Worm (Caenorhabditis elegans) whole organism, L4 larva: ENCODE data around the gene tiar-2.

Source experiments
- F26F4.8 ChIP-seq: fragments of 200-800 bp; sonication (Bioruptor generic); conservative IDR thresholded peaks from 2 replicates; pipeline ENCODE4 v1.3.6; 2022; ENCODE audit warnings: missing genetic modification characterization, missing compliant biosample characterization
- F37D6.2 ChIP-seq: sonication (generic microtip); optimal IDR thresholded peaks from 2 replicates; lab custom pipeline; 2016; ENCODE audit warnings: mild to moderate bottlenecking, missing genetic modification characterization, missing compliant biosample characterization
- T20F7.1 ChIP-seq: fragments of 200-800 bp; sonication (Bioruptor generic); optimal IDR thresholded peaks from 2 replicates; lab custom pipeline; 2018; ENCODE audit warnings: mild to moderate bottlenecking, missing genetic modification characterization, missing compliant biosample characterization
- T26A8.4 ChIP-seq: fragments of 200-800 bp; sonication (Bioruptor generic); IDR thresholded peaks from 2 replicates; pipeline ENCODE4 v1.3.6; 2022; ENCODE audit warnings: missing genetic modification characterization, missing compliant biosample characterization
- Y48G9A.11 ChIP-seq: fragments of 200-800 bp; sonication (Bioruptor generic); IDR thresholded peaks from 2 replicates; pipeline ENCODE4 v1.3.6; 2022; ENCODE audit warnings: missing genetic modification reagents, missing genetic modification characterization, missing compliant biosample characterization
- ZK337.2 ChIP-seq: fragments of 200-800 bp; sonication (Bioruptor generic); IDR thresholded peaks from 2 replicates; pipeline ENCODE4 v1.3.6; 2022; ENCODE audit warnings: missing genetic modification reagents, missing genetic modification characterization, missing compliant biosample characterization
- ZK546.5 ChIP-seq, 2 experiments: sonication (generic microtip); optimal IDR thresholded peaks; 2 replicates each; lab custom pipeline; 2017; ENCODE audit warnings: missing biosample characterization in 2 of 2, missing genetic modification characterization in 2 of 2
- aha-1 ChIP-seq: fragments of 150-350 bp; peaks from one replicate; lab custom pipeline; 2014; ENCODE audit warnings: missing biosample characterization, missing genetic modification characterization
- ceh-20 ChIP-seq: fragments of 200-800 bp; sonication (Bioruptor generic); IDR thresholded peaks from 2 replicates; pipeline ENCODE4 v1.3.6; 2022; ENCODE audit warnings: missing genetic modification reagents, missing genetic modification characterization, missing compliant biosample characterization
- ceh-28 ChIP-seq: fragments of 150-350 bp; optimal IDR thresholded peaks from 2 replicates; lab custom pipeline; 2014; ENCODE audit warnings: missing biosample characterization, missing genetic modification reagents, missing genetic modification characterization
- ceh-32 ChIP-seq: sonication (generic microtip); optimal IDR thresholded peaks from 2 replicates; lab custom pipeline; 2016; ENCODE audit warnings: mild to moderate bottlenecking, missing genetic modification characterization, missing compliant biosample characterization; ENCODE audit not compliant: poor library complexity
- daf-16 ChIP-seq, 3 experiments: sonication (generic microtip); optimal IDR thresholded peaks; 2 replicates each; lab custom pipeline; 2016 to 2017; ENCODE audit warnings: missing genetic modification characterization in 3 of 3, missing genetic modification reagents in 3 of 3, mild to moderate bottlenecking in 2 of 3, missing compliant biosample characterization in 2 of 3, missing biosample characterization in 1 of 3, moderate library complexity in 1 of 3
- daf-19 ChIP-seq: fragments of 200-800 bp; sonication (Bioruptor generic); conservative IDR thresholded peaks from 2 replicates; pipeline ENCODE4 v1.3.6; 2022; ENCODE audit warnings: missing genetic modification characterization, missing compliant biosample characterization
- daf-8 ChIP-seq: fragments of 200-800 bp; sonication (Bioruptor generic); IDR thresholded peaks from 2 replicates; pipeline ENCODE4 v1.3.6; 2022; ENCODE audit warnings: missing genetic modification characterization, missing compliant biosample characterization
- dmd-6 ChIP-seq: fragments of 200-800 bp; sonication (Bioruptor generic); IDR thresholded peaks from 2 replicates; pipeline ENCODE4 v1.3.6; 2022; ENCODE audit warnings: missing genetic modification reagents, missing genetic modification characterization, missing compliant biosample characterization
- dmd-9 ChIP-seq: fragments of 200-800 bp; sonication (Bioruptor generic); IDR thresholded peaks from 2 replicates; pipeline ENCODE4 v1.3.6; 2022; ENCODE audit warnings: missing genetic modification reagents, missing genetic modification characterization, missing compliant biosample characterization
- dve-1 ChIP-seq: sonication (generic microtip); optimal IDR thresholded peaks from 2 replicates; lab custom pipeline; 2017; ENCODE audit warnings: antibody characterized with exemption, mild to moderate bottlenecking, missing genetic modification characterization, missing compliant biosample characterization; ENCODE audit not compliant: insufficient read depth
- gei-8 ChIP-seq: fragments of 200-800 bp; sonication (Bioruptor generic); optimal IDR thresholded peaks from 2 replicates; lab custom pipeline; 2018; ENCODE audit warnings: mild to moderate bottlenecking, missing genetic modification characterization, missing compliant biosample characterization
- hif-1 ChIP-seq, 2 experiments: sonication (generic microtip); optimal IDR thresholded peaks; 2 replicates each; lab custom pipeline; 2016 to 2017; ENCODE audit warnings: missing compliant biosample characterization in 2 of 2, missing genetic modification characterization in 2 of 2, missing genetic modification reagents in 2 of 2, missing genotype in 2 of 2, mild to moderate bottlenecking in 1 of 2
- hlh-11 ChIP-seq: fragments of 200-800 bp; sonication (Bioruptor generic); optimal IDR thresholded peaks from 2 replicates; lab custom pipeline; 2018; ENCODE audit warnings: mild to moderate bottlenecking, missing genetic modification characterization, missing compliant biosample characterization
- hlh-30 ChIP-seq: sonication (generic microtip); optimal IDR thresholded peaks from 2 replicates; lab custom pipeline; 2017; ENCODE audit warnings: antibody characterized with exemption, mild to moderate bottlenecking, missing genetic modification characterization, missing compliant biosample characterization; ENCODE audit not compliant: insufficient read depth
- jun-1 ChIP-seq: fragments of 150-350 bp; optimal IDR thresholded peaks from 2 replicates; lab custom pipeline; 2014; ENCODE audit warnings: missing biosample characterization, missing genetic modification reagents, missing genetic modification characterization
- lin-29 ChIP-seq: fragments of 200-800 bp; sonication (Bioruptor generic); IDR thresholded peaks from 2 replicates; pipeline ENCODE4 v1.3.6; 2022; ENCODE audit warnings: missing genetic modification reagents, missing genetic modification characterization, missing compliant biosample characterization
- lin-39 ChIP-seq: fragments of 150-350 bp; optimal IDR thresholded peaks from 2 replicates; lab custom pipeline; 2014; ENCODE audit warnings: missing biosample characterization, missing genetic modification reagents, missing genetic modification characterization
- madf-5 ChIP-seq, 2 experiments: fragments of 200-800 bp; sonication (Bioruptor generic); IDR thresholded peaks; 2 replicates each; pipeline ENCODE4 v1.3.6; 2022; ENCODE audit warnings: missing compliant biosample characterization in 2 of 2, missing genetic modification characterization in 2 of 2
- madf-9 ChIP-seq: fragments of 200-800 bp; sonication (Bioruptor generic); conservative IDR thresholded peaks from 2 replicates; pipeline ENCODE4 v1.3.6; 2022; ENCODE audit warnings: missing genetic modification reagents, missing genetic modification characterization, missing compliant biosample characterization
- mdl-1 ChIP-seq, 2 experiments: fragments of 150-350 bp in 1 of 2; sonication (generic microtip) in 1 of 2; optimal IDR thresholded peaks; 2 replicates each; lab custom pipeline; 2014 to 2017; ENCODE audit warnings: missing biosample characterization in 2 of 2, missing genetic modification characterization in 2 of 2
- mdt-29 ChIP-seq: fragments of 200-800 bp; sonication (Bioruptor generic); IDR thresholded peaks from 2 replicates; pipeline ENCODE4 v1.3.6; 2022; ENCODE audit warnings: missing genetic modification reagents, missing genetic modification characterization, missing compliant biosample characterization
- mep-1 ChIP-seq: fragments of 150-350 bp; sonication (generic microtip); optimal IDR thresholded peaks from 3 replicates; lab custom pipeline; 2014; ENCODE audit warnings: missing biosample characterization, missing genetic modification characterization
- nhr-10 ChIP-seq: fragments of 150-350 bp; optimal IDR thresholded peaks from 2 replicates; lab custom pipeline; 2014; ENCODE audit warnings: missing biosample characterization, missing genetic modification characterization
- nhr-102 ChIP-seq: sonication (generic microtip); optimal IDR thresholded peaks from 2 replicates; lab custom pipeline; 2016; ENCODE audit warnings: mild to moderate bottlenecking, missing genetic modification characterization, moderate library complexity, missing compliant biosample characterization
- nhr-237 ChIP-seq: sonication (generic microtip); optimal IDR thresholded peaks from 2 replicates; lab custom pipeline; 2017; ENCODE audit warnings: missing biosample characterization, missing genetic modification characterization
- nhr-41 ChIP-seq: fragments of 200-800 bp; sonication (Bioruptor generic); IDR thresholded peaks from 2 replicates; pipeline ENCODE4 v1.3.6; 2022; ENCODE audit warnings: missing genetic modification reagents, missing genetic modification characterization, missing compliant biosample characterization
- nhr-48 ChIP-seq: sonication (generic microtip); optimal IDR thresholded peaks from 2 replicates; lab custom pipeline; 2016; ENCODE audit warnings: mild to moderate bottlenecking, missing genetic modification characterization, missing compliant biosample characterization
- nhr-6 ChIP-seq: fragments of 150-350 bp; optimal IDR thresholded peaks from 2 replicates; lab custom pipeline; 2014; ENCODE audit warnings: missing biosample characterization, missing genetic modification characterization
- nhr-76 ChIP-seq: fragments of 150-350 bp; optimal IDR thresholded peaks from 2 replicates; lab custom pipeline; 2014; ENCODE audit warnings: missing biosample characterization, missing genetic modification characterization
- pha-4 ChIP-seq, 2 experiments: fragments of 150-350 bp in 1 of 2; fragments of 200-800 bp in 1 of 2; sonication (Bioruptor generic) in 1 of 2; IDR thresholded peaks in 1 of 2; optimal IDR thresholded peaks in 1 of 2; 2 replicates each; pipeline versions ENCODE4 v1.3.6 to Lab custom; 2014 to 2022; ENCODE audit warnings: missing genetic modification characterization in 2 of 2, missing genetic modification reagents in 2 of 2, missing biosample characterization in 1 of 2, missing compliant biosample characterization in 1 of 2
- pqm-1 ChIP-seq: sonication (generic microtip); optimal IDR thresholded peaks from 2 replicates; lab custom pipeline; 2017; ENCODE audit warnings: missing biosample characterization, missing genetic modification characterization
- rbr-2 ChIP-seq: sonication (generic microtip); optimal IDR thresholded peaks from 2 replicates; lab custom pipeline; 2016; ENCODE audit warnings: missing genotype, missing genetic modification characterization, missing compliant biosample characterization
- skn-1 ChIP-seq: fragments of 150-350 bp; optimal IDR thresholded peaks from 2 replicates; lab custom pipeline; 2014; ENCODE audit warnings: missing biosample characterization, missing genetic modification characterization
- snpc-1.2 ChIP-seq: fragments of 200-800 bp; sonication (Bioruptor generic); IDR thresholded peaks from 2 replicates; pipeline ENCODE4 v1.3.6; 2022; ENCODE audit warnings: missing genetic modification reagents, missing genetic modification characterization, missing compliant biosample characterization
- tra-1 ChIP-seq: fragments of 200-800 bp; sonication (Bioruptor generic); IDR thresholded peaks from 2 replicates; pipeline ENCODE4 v1.3.6; 2022; ENCODE audit warnings: missing genetic modification reagents, missing genetic modification characterization, missing compliant biosample characterization
- unc-39 ChIP-seq: sonication (generic microtip); optimal IDR thresholded peaks from 2 replicates; lab custom pipeline; 2017; ENCODE audit warnings: missing biosample characterization, missing genetic modification characterization
- vab-7 ChIP-seq: fragments of 200-800 bp; sonication (Bioruptor generic); IDR thresholded peaks from 2 replicates; pipeline ENCODE4 v1.3.6; 2022; ENCODE audit warnings: missing genetic modification reagents, missing genetic modification characterization, missing compliant biosample characterization
- zfp-2 ChIP-seq: sonication (generic microtip); optimal IDR thresholded peaks from 2 replicates; lab custom pipeline; 2016; ENCODE audit warnings: mild to moderate bottlenecking, missing genetic modification characterization, missing compliant biosample characterization
- zfp-3 ChIP-seq: fragments of 200-800 bp; sonication (Bioruptor generic); conservative IDR thresholded peaks from 2 replicates; pipeline ENCODE4 v1.3.6; 2022; ENCODE audit warnings: missing genetic modification reagents, missing genetic modification characterization, missing compliant biosample characterization
- zip-2 ChIP-seq: fragments of 150-350 bp; optimal IDR thresholded peaks from 2 replicates; lab custom pipeline; 2014; ENCODE audit warnings: missing biosample characterization, missing genetic modification characterization

The tiar-2 gene

DNA sequence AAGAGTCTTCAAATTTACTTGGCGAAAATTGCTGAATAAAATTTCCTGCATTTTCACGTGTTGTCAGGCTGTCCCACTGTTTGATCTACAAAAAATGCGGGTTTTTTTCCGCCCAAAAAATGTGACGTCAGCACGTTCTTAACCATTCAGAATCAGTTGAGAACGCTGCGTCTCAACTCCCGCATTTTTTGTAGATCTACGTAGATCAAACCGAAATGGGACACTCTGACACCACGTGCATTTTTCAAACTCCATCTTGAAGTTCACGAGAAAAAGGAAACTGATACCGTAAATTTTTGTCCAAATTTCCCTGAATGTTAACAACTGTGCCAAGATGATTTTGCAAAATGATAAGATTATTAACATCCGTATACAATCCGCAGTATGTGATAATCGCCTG, 44.8 kb downstream of the tiar-2 start:
- no peak for TF ChIP-seq ceh-28 (tag; lab: Kevin White, UChicago)
- peak; percentile 95 for TF ChIP-seq aha-1 (tag; lab: Kevin White, UChicago)
- TF ChIP-seq, all 104 proteins: peak for 1

DNA sequence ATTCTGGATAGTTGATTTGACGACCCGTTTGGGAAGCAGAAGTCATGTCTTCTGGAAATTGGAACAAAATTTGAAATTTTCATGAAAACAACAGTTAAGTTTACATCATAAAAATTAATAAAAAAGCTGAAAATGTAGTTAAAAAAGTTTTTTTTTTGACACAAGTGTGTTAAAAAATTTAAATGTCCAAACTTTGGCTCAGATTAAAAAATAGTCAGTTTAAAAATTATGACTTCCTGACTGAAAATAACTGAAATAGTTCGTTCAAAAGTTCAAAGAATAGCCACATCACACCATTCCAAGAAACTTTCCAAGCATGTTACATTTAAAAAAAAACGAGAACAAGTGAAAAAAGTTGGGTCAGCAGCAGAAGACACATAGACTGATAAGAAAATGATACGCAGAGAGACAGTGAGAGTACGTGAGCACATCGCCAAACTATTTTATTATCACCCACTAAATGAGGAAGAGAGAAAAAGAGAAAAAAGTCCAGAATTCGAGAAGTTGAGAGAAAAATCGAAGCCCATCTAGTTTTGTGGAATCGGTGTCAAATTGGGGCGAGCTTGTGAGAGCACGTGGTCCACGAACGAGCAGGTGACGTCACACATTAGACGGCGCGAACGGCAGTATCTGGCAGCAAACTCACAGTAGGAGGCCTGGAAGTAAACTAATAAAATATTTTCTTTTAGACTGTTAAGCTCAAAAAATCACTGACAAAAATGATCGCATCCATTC, 48.1 kb downstream of the tiar-2 start, which contains the start of gene acl-7:
acl-7 (minus strand) TSS at position 51 of the 735 bp plus-strand sequence.
- TF ChIP-seq mep-1: no peak
- TF ChIP-seq nhr-41 (GFP tag; lab: Robert Waterston, UW): no peak
- TF ChIP-seq dmd-6 (GFP tag; lab: Robert Waterston, UW): peak; percentile 46; the same call in 1 of the 2 replicates
- TF ChIP-seq hlh-30: peak; percentile 41
- TF ChIP-seq vab-7 (GFP tag; lab: Robert Waterston, UW): no peak
- TF ChIP-seq mdt-29: peak; percentile 92
- peak; percentile 82 for TF ChIP-seq pqm-1 (tag; lab: Kevin White, UChicago)
- TF ChIP-seq snpc-1.2 (GFP tag; lab: Robert Waterston, UW): no peak
- no peak for TF ChIP-seq madf-5 (GFP tag; IDR thresholded peaks at IDR 0.05; lab: Robert Waterston, UW)
- TF ChIP-seq dmd-9 (GFP tag; lab: Robert Waterston, UW): no peak
- no peak for TF ChIP-seq daf-8 (GFP tag; lab: Robert Waterston, UW)
- TF ChIP-seq Y48G9A.11: no peak
- no peak for TF ChIP-seq lin-29 (GFP tag; lab: Robert Waterston, UW)
- TF ChIP-seq ZK546.5 (tag; optimal IDR thresholded peaks at IDR 0.05; lab: Kevin White, UChicago): no peak
- no peak for TF ChIP-seq ceh-32 (tag; lab: Kevin White, UChicago)
- TF ChIP-seq pha-4 (GFP tag; IDR thresholded peaks at IDR 0.05; lab: Robert Waterston, UW): no peak
- TF ChIP-seq pha-4 (tag; optimal IDR thresholded peaks at IDR 0.05; lab: Kevin White, UChicago): no peak
- TF ChIP-seq ceh-28 (tag; lab: Kevin White, UChicago): no peak
- no peak for TF ChIP-seq ceh-20 (GFP tag; lab: Robert Waterston, UW)
- no peak for TF ChIP-seq daf-19 (GFP tag; lab: Robert Waterston, UW)
- no peak for TF ChIP-seq madf-9 (GFP tag; lab: Robert Waterston, UW)
- TF ChIP-seq T20F7.1 (GFP tag; lab: Kevin White, UChicago): no peak
- TF ChIP-seq nhr-48 (tag; lab: Kevin White, UChicago): no peak
- TF ChIP-seq mdl-1 (tag; optimal IDR thresholded peaks at IDR 0.05; lab: Kevin White, UChicago): peak in 1 of 2 experiments; percentile 10
- no peak for TF ChIP-seq daf-16 (GFP tag; optimal IDR thresholded peaks at IDR 0.05; lab: Kevin White, UChicago)
- peak; percentile 52 for TF ChIP-seq daf-16 (tag; optimal IDR thresholded peaks at IDR 0.05; lab: Kevin White, UChicago)
- TF ChIP-seq T26A8.4: no peak
- TF ChIP-seq unc-39: no peak
- no peak for TF ChIP-seq F26F4.8 (GFP tag; lab: Robert Waterston, UW)
- no peak for TF ChIP-seq jun-1 (tag; lab: Kevin White, UChicago)
- no peak for TF ChIP-seq lin-39
- TF ChIP-seq ZK337.2 (GFP tag; lab: Robert Waterston, UW): no peak
- no peak for TF ChIP-seq tra-1 (GFP tag; lab: Robert Waterston, UW)
- no peak for TF ChIP-seq zfp-2
- peak; percentile 40 for TF ChIP-seq hlh-11 (tag; lab: Kevin White, UChicago)
- no peak for TF ChIP-seq F37D6.2 (tag; lab: Kevin White, UChicago)
- no peak for TF ChIP-seq nhr-237
- no peak for TF ChIP-seq nhr-76 (tag; lab: Kevin White, UChicago)
- no peak for TF ChIP-seq nhr-10 (tag; lab: Kevin White, UChicago)
- TF ChIP-seq skn-1 (tag; lab: Kevin White, UChicago): no peak
- TF ChIP-seq zip-2: no peak
- TF ChIP-seq rbr-2 (tag; lab: Kevin White, UChicago): no peak
- no peak for TF ChIP-seq hif-1 (tag; optimal IDR thresholded peaks at IDR 0.05; lab: Kevin White, UChicago)
- no peak for TF ChIP-seq nhr-6
- no peak for TF ChIP-seq zfp-3 (GFP tag; lab: Robert Waterston, UW)
- TF ChIP-seq nhr-102 (tag; lab: Kevin White, UChicago): no peak
- TF ChIP-seq dve-1 (tag; lab: Kevin White, UChicago): peak; percentile 55
- TF ChIP-seq gei-8 (GFP tag; lab: Kevin White, UChicago): no peak
